Fruit fly (Drosophila melanogaster): ENCODE results near the gene Nepl14.

- TF ChIP-seq Sin3A (optimal IDR thresholded peaks at IDR 0.05) (no peak), ttk (optimal IDR thresholded peaks at IDR 0.05) (no peak), Myc (optimal IDR thresholded peaks at IDR 0.05) (no peak)
Observed at dm6 chr3R:22732995-22733394, 30.5 kb downstream of the Nepl14 start.
